Worm (Caenorhabditis elegans) whole organism, mixed stage, embryonic: ENCODE results near the gene mpk-2.

Experiments used
- blmp-1 ChIP-seq: fragments of 150-350 bp; optimal IDR thresholded peaks from 2 replicates; lab custom pipeline; 2014; ENCODE audit warnings: missing biosample characterization, missing genetic modification characterization
- lin-13 ChIP-seq: fragments of 150-350 bp; optimal IDR thresholded peaks from 2 replicates; lab custom pipeline; 2014; ENCODE audit warnings: missing biosample characterization, missing genetic modification characterization

DNA sequence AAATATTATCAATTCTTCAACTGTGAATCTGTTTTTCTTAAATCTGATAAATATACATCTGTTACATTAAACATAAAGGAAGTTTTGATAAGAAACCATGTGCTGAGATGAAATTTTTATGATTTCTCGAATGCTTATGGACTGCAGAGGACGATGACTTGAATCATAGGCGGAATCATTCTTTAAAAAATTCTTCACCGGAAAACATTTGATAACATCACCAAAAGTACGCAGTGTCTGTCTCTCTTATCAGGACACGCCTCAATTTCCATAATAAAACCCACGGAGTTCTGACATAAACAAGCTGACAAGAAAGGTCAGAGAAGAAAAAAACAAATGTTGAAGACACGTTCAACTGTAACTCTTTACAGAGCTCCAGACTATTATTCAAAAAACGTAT lies 5.8 kb downstream of the mpk-2 start, which contains the start of gene F09C12.2:
- TF ChIP-seq lin-13 (tag; lab: Kevin White, UChicago), result no peak
- no peak for TF ChIP-seq blmp-1 (tag; lab: Kevin White, UChicago)
